Worm (Caenorhabditis elegans): Measurements from ENCODE around the gene lias-1.

Gene lias-1

ce11 chrIII:3541539-3541938 is 36.6 kb upstream of the lias-1 start, which contains the start of gene ben-1:
Gene ben-1 (minus strand): TSS chrIII:3541639.
- no peak for TF ChIP-seq unc-55 (GFP tag; optimal IDR thresholded peaks at IDR 0.05)
- no peak for TF ChIP-seq K09A11.1 (tag; optimal IDR thresholded peaks at IDR 0.05; ENCODE audit: insufficient read depth)
- no peak for TF ChIP-seq sdc-2 (tag; optimal IDR thresholded peaks at IDR 0.05)
- TF ChIP-seq unc-42 (tag; optimal IDR thresholded peaks at IDR 0.05): no peak
- no peak for TF ChIP-seq eyg-1 (tag; optimal IDR thresholded peaks at IDR 0.05)
- TF ChIP-seq ref-2 (tag; optimal IDR thresholded peaks at IDR 0.05): no peak
- no peak for TF ChIP-seq ceh-30 (tag; optimal IDR thresholded peaks at IDR 0.05)
- TF ChIP-seq unc-3 (GFP tag; conservative IDR thresholded peaks at IDR 0.05): no peak
- TF ChIP-seq unc-3 (tag; optimal IDR thresholded peaks at IDR 0.05): no peak
- no peak for TF ChIP-seq ttx-3 (tag; optimal IDR thresholded peaks at IDR 0.05)
- no peak for TF ChIP-seq hlh-13 (GFP tag; optimal IDR thresholded peaks at IDR 0.05)
- no peak for TF ChIP-seq nhr-232 (tag; optimal IDR thresholded peaks at IDR 0.05)
- TF ChIP-seq pax-1 (tag; optimal IDR thresholded peaks at IDR 0.05): no peak
- no peak for TF ChIP-seq tbx-2 (tag; optimal IDR thresholded peaks at IDR 0.05)
- TF ChIP-seq sox-4 (tag; optimal IDR thresholded peaks at IDR 0.05): no peak
- TF ChIP-seq ceh-48 (tag; optimal IDR thresholded peaks at IDR 0.05): no peak
- TF ChIP-seq lim-6 (tag; optimal IDR thresholded peaks at IDR 0.05): no peak
- no peak for TF ChIP-seq ceh-34 (tag; optimal IDR thresholded peaks at IDR 0.05)
- no peak for TF ChIP-seq fax-1 (tag; optimal IDR thresholded peaks at IDR 0.05)

DNA sequence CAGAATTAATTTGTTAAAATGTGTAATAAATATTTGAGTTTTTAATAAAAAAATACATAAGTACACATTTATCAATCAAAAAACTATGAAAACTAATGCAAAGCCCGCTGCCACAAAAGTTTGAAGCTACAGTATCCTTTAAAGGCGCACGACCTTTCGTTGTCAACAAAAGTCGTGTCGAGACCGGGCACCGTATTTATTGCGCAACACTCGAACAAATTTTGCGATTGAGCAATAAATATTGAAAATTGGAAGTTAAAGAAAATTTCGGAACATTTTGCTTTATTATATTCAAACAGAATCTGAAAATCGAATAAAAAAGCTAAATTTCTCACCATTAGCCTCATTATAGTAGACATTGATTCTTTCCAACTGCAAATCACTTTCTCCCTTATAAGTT is 36.2 kb upstream of the lias-1 start:
- no peak for TF ChIP-seq nhr-232 (tag; optimal IDR thresholded peaks at IDR 0.05)
- TF ChIP-seq rnt-1 (tag; optimal IDR thresholded peaks at IDR 0.05): no peak
- no peak for TF ChIP-seq odd-2 (tag; optimal IDR thresholded peaks at IDR 0.05)
- no peak for TF ChIP-seq lin-11 (tag; optimal IDR thresholded peaks at IDR 0.05)
- TF ChIP-seq ceh-18 (tag; optimal IDR thresholded peaks at IDR 0.05): no peak
- no peak for TF ChIP-seq unc-55 (GFP tag; optimal IDR thresholded peaks at IDR 0.05)
- TF ChIP-seq unc-3 (GFP tag; conservative IDR thresholded peaks at IDR 0.05): no peak
- TF ChIP-seq unc-3 (tag; optimal IDR thresholded peaks at IDR 0.05): no peak
- TF ChIP-seq dve-1 (tag; optimal IDR thresholded peaks at IDR 0.05): no peak
- no peak for TF ChIP-seq Y22D7AL.16 (tag; optimal IDR thresholded peaks at IDR 0.05)

DNA sequence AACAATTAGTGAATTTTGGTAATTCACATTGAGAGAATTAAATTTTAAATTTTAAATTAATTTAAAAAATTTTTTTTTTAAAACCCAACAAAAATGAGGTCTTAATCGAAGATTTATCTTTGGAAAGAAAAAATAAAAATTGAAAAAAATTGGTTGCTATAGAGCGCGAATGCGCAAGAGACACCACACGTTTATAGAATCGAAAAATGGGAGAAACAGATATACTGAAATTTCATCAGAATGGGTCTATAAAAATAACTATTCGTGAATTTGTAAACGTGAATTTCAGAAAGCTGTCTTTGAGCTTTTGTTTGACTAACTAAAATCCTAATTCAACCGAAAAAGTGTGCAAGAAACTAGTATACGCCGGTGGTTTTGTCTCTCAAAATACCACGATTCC is 35.5 kb upstream of the lias-1 start:
- TF ChIP-seq zip-5 (tag; optimal IDR thresholded peaks at IDR 0.05): peak; percentile 64
- TF ChIP-seq ceh-6 (GFP tag; optimal IDR thresholded peaks at IDR 0.05): no peak
- peak; percentile 48 for TF ChIP-seq rnt-1 (tag; optimal IDR thresholded peaks at IDR 0.05)
- peak; percentile 68 for TF ChIP-seq elt-2 (tag; optimal IDR thresholded peaks at IDR 0.05)
- TF ChIP-seq ttx-3 (tag; optimal IDR thresholded peaks at IDR 0.05): peak; percentile 15
- TF ChIP-seq tbx-2 (tag; optimal IDR thresholded peaks at IDR 0.05): peak; percentile 89
- TF ChIP-seq ceh-48 (tag; optimal IDR thresholded peaks at IDR 0.05): no peak
- no peak for TF ChIP-seq nhr-11 (tag; optimal IDR thresholded peaks at IDR 0.05)
- peak; percentile 64 for TF ChIP-seq hlh-8 (tag; optimal IDR thresholded peaks at IDR 0.05)
- TF ChIP-seq ets-4 (tag; optimal IDR thresholded peaks at IDR 0.05): peak; percentile 60
- no peak for TF ChIP-seq unc-3 (GFP tag; conservative IDR thresholded peaks at IDR 0.05)
- peak; percentile 16 for TF ChIP-seq unc-3 (tag; optimal IDR thresholded peaks at IDR 0.05)
- TF ChIP-seq tbx-7 (tag; optimal IDR thresholded peaks at IDR 0.05): peak; percentile 70
- peak; percentile 66 for TF ChIP-seq fax-1 (tag; optimal IDR thresholded peaks at IDR 0.05)
- peak; percentile 60 for TF ChIP-seq ref-2 (tag; optimal IDR thresholded peaks at IDR 0.05)
- peak; percentile 41 for TF ChIP-seq ceh-14 (tag; optimal IDR thresholded peaks at IDR 0.05)
- TF ChIP-seq ztf-16 (tag; optimal IDR thresholded peaks at IDR 0.05): peak; percentile 14
- no peak for TF ChIP-seq K02D7.2 (tag; optimal IDR thresholded peaks at IDR 0.05)
- TF ChIP-seq sox-2 (GFP tag; IDR thresholded peaks at IDR 0.05): no peak
- TF ChIP-seq elt-4 (tag; optimal IDR thresholded peaks at IDR 0.05): no peak
- TF ChIP-seq lin-11 (tag; optimal IDR thresholded peaks at IDR 0.05): no peak
- TF ChIP-seq sdc-2 (tag; optimal IDR thresholded peaks at IDR 0.05): no peak
- TF ChIP-seq C08G9.2 (tag; optimal IDR thresholded peaks at IDR 0.05): peak; percentile 72
- no peak for TF ChIP-seq hlh-30 (tag; optimal IDR thresholded peaks at IDR 0.05; ENCODE audit: insufficient read depth)
- TF ChIP-seq Y22D7AL.16 (tag; optimal IDR thresholded peaks at IDR 0.05): no peak
- peak; percentile 88 for TF ChIP-seq ceh-31 (tag; optimal IDR thresholded peaks at IDR 0.05)
- TF ChIP-seq ceh-2 (tag; optimal IDR thresholded peaks at IDR 0.05): peak; percentile 62
- TF ChIP-seq pag-3 (tag; optimal IDR thresholded peaks at IDR 0.05; ENCODE audit: borderline replicate concordance): no peak
- TF ChIP-seq ceh-18 (tag; optimal IDR thresholded peaks at IDR 0.05): peak; percentile 1
